Worm (Caenorhabditis elegans): ENCODE data around the gene Y75B8A.33.

Y75B8A.33 gene

ce11 chrIII:12366989-12367557 is at the start of gene Y75B8A.33 (continued):
- no peak for TF ChIP-seq F57C9.4 (tag; optimal IDR thresholded peaks at IDR 0.05)
- no peak for TF ChIP-seq sptf-2 (GFP tag; optimal IDR thresholded peaks at IDR 0.05)
- TF ChIP-seq nfya-2 (GFP tag; IDR thresholded peaks at IDR 0.05): no peak
- TF ChIP-seq Y53F4B.3 (GFP tag; IDR thresholded peaks at IDR 0.05): no peak
- TF ChIP-seq madf-6 (GFP tag; IDR thresholded peaks at IDR 0.05): peak; percentile 90
- no peak for TF ChIP-seq B0035.1 (tag; optimal IDR thresholded peaks at IDR 0.05)
- TF ChIP-seq cebp-1 (GFP tag; IDR thresholded peaks at IDR 0.05): no peak
- no peak for TF ChIP-seq cebp-1 (tag; optimal IDR thresholded peaks at IDR 0.05)
- no peak for TF ChIP-seq fkh-3 (tag; optimal IDR thresholded peaks at IDR 0.05)
- TF ChIP-seq aptf-3 (GFP tag; IDR thresholded peaks at IDR 0.05): no peak
- TF ChIP-seq F55B11.4 (tag; optimal IDR thresholded peaks at IDR 0.05; ENCODE audit: borderline replicate concordance, insufficient read depth): no peak
- TF ChIP-seq F10E7.11 (tag; optimal IDR thresholded peaks at IDR 0.05): no peak
- TF ChIP-seq madf-8 (GFP tag; conservative IDR thresholded peaks at IDR 0.05): peak; percentile 79
- no peak for TF ChIP-seq chd-7 (tag; optimal IDR thresholded peaks at IDR 0.05)
- TF ChIP-seq lin-26 (GFP tag; IDR thresholded peaks at IDR 0.05): no peak
- no peak for TF ChIP-seq ztf-28 (GFP tag; IDR thresholded peaks at IDR 0.05)
- TF ChIP-seq F22D6.2 (tag; optimal IDR thresholded peaks at IDR 0.05): no peak
- TF ChIP-seq snpc-1.3 (tag; optimal IDR thresholded peaks at IDR 0.05; ENCODE audit: insufficient read depth): no peak
- no peak for TF ChIP-seq somi-1 (GFP tag; optimal IDR thresholded peaks at IDR 0.05)
- TF ChIP-seq hlh-12 (tag; optimal IDR thresholded peaks at IDR 0.05): no peak
- 0 out of 2 replicates have a peak, but pooled peaks have one; percentile 14 for TF ChIP-seq hsf-1 (GFP tag; IDR thresholded peaks at IDR 0.05)
- TF ChIP-seq Y67H2A.10 (GFP tag; conservative IDR thresholded peaks at IDR 0.05): no peak
- TF ChIP-seq him-1 (tag; optimal IDR thresholded peaks at IDR 0.05): peak; percentile 29
- no peak for TF ChIP-seq hmg-20 (GFP tag; IDR thresholded peaks at IDR 0.05)
- no peak for TF ChIP-seq snpc-3.4 (tag; optimal IDR thresholded peaks at IDR 0.05)
- no peak for TF ChIP-seq ama-1 (optimal IDR thresholded peaks at IDR 0.05)
- TF ChIP-seq ama-1 (GFP tag; optimal IDR thresholded peaks at IDR 0.05): no peak
- no peak for TF ChIP-seq sea-2 (GFP tag; IDR thresholded peaks at IDR 0.05)
- TF ChIP-seq ztf-6 (GFP tag; IDR thresholded peaks at IDR 0.05): no peak
- peak; percentile 78 for TF ChIP-seq xnd-1 (tag; optimal IDR thresholded peaks at IDR 0.05)
- TF ChIP-seq nhr-120 (GFP tag; IDR thresholded peaks at IDR 0.05): no peak

ce11 chrIII:12414533-12414932 is 47.4 kb upstream of the Y75B8A.33 start:
- no peak for TF ChIP-seq xnd-1 (tag; optimal IDR thresholded peaks at IDR 0.05)
- TF ChIP-seq sea-2 (GFP tag; IDR thresholded peaks at IDR 0.05): no peak
- TF ChIP-seq Y67H2A.10 (GFP tag; conservative IDR thresholded peaks at IDR 0.05): no peak
- TF ChIP-seq ccch-3 (GFP tag; optimal IDR thresholded peaks at IDR 0.05): no peak
- TF ChIP-seq ztf-26 (tag; optimal IDR thresholded peaks at IDR 0.05): no peak
- no peak for TF ChIP-seq pha-4 (tag; optimal IDR thresholded peaks at IDR 0.05)
- no peak for TF ChIP-seq Y79H2A.3 (GFP tag; conservative IDR thresholded peaks at IDR 0.05)
- TF ChIP-seq Y95B8A.8 (GFP tag; IDR thresholded peaks at IDR 0.05): no peak
- TF ChIP-seq F23B12.7 (tag; optimal IDR thresholded peaks at IDR 0.05; ENCODE audit: insufficient read depth): no peak

DNA sequence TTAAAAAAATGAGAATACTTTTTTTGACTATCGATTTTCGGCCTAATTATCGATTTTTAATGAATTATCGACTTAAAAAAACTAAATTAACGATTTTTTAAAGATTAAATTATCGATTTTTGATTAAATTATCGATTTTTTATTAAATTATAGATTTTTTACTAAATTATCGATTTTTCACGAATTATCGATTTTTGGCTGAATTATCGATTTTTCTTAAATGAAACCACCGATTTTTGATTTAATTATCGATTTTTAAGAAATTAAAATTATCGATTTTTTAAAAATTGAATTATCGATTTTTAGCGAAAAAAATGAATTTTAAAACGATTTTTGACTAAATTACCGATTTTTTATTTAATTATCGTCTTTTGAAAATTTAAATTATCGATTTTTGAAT is 44.5 kb upstream of the Y75B8A.33 start:
- no peak for TF ChIP-seq Y79H2A.3 (GFP tag; conservative IDR thresholded peaks at IDR 0.05)
- TF ChIP-seq ceh-91 (GFP tag; IDR thresholded peaks at IDR 0.05): no peak
- no peak for TF ChIP-seq dpff-1 (tag; optimal IDR thresholded peaks at IDR 0.05)
- TF ChIP-seq lin-35 (GFP tag; optimal IDR thresholded peaks at IDR 0.05): no peak
- no peak for TF ChIP-seq snpc-3.4 (tag; optimal IDR thresholded peaks at IDR 0.05)
- no peak for TF ChIP-seq rec-8 (tag; optimal IDR thresholded peaks at IDR 0.05)
- no peak for TF ChIP-seq Y95B8A.8 (GFP tag; IDR thresholded peaks at IDR 0.05)
- TF ChIP-seq pha-4 (tag; optimal IDR thresholded peaks at IDR 0.05): no peak
- no peak for TF ChIP-seq F37B4.10 (GFP tag; IDR thresholded peaks at IDR 0.05)
- no peak for TF ChIP-seq efl-1 (GFP tag; optimal IDR thresholded peaks at IDR 0.05)
- TF ChIP-seq madf-10 (tag; optimal IDR thresholded peaks at IDR 0.05): no peak
- no peak for TF ChIP-seq dpl-1 (GFP tag; optimal IDR thresholded peaks at IDR 0.05)
- TF ChIP-seq lag-1 (GFP tag; IDR thresholded peaks at IDR 0.05): no peak
- no peak for TF ChIP-seq lir-1 (GFP tag; conservative IDR thresholded peaks at IDR 0.05)
